Worm (Caenorhabditis elegans) whole organism, L3 larva: ENCODE measurements around the gene pcp-4.

Source experiments
- R02D3.7 ChIP-seq: fragments of 150-350 bp; optimal IDR thresholded peaks from 2 replicates; lab custom pipeline; 2014; ENCODE audit warnings: missing biosample characterization, missing genetic modification characterization
- ZK546.5 ChIP-seq: sonication (generic microtip); optimal IDR thresholded peaks from 2 replicates; lab custom pipeline; 2017; ENCODE audit warnings: missing biosample characterization, missing genetic modification characterization
- aly-2 ChIP-seq: fragments of 150-350 bp; optimal IDR thresholded peaks from 2 replicates; lab custom pipeline; 2014; ENCODE audit warnings: missing biosample characterization, missing genetic modification characterization
- elt-1 ChIP-seq: fragments of 150-350 bp; optimal IDR thresholded peaks from 2 replicates; lab custom pipeline; 2014; ENCODE audit warnings: missing biosample characterization, missing genetic modification characterization
- fkh-10 ChIP-seq: sonication (generic microtip); optimal IDR thresholded peaks from 2 replicates; lab custom pipeline; 2017; ENCODE audit warnings: missing biosample characterization, missing genetic modification reagents, missing genetic modification characterization
- jun-1 ChIP-seq: fragments of 150-350 bp; optimal IDR thresholded peaks from 2 replicates; lab custom pipeline; 2014; ENCODE audit warnings: missing biosample characterization, missing genetic modification reagents, missing genetic modification characterization
- lin-39 ChIP-seq: fragments of 150-350 bp; optimal IDR thresholded peaks from 2 replicates; lab custom pipeline; 2018; ENCODE audit warnings: missing biosample characterization, missing genetic modification reagents, missing genetic modification characterization
- mdl-1 ChIP-seq: fragments of 150-350 bp; optimal IDR thresholded peaks from 2 replicates; lab custom pipeline; 2014; ENCODE audit warnings: missing biosample characterization, missing genetic modification characterization
- nhr-237 ChIP-seq: fragments of 150-350 bp; optimal IDR thresholded peaks from 2 replicates; lab custom pipeline; 2014; ENCODE audit warnings: missing biosample characterization, missing genetic modification characterization
- nhr-76 ChIP-seq: fragments of 150-350 bp; sonication (generic microtip); optimal IDR thresholded peaks from 5 replicates; lab custom pipeline; 2014; ENCODE audit warnings: missing biosample characterization, missing genetic modification characterization
- pqm-1 ChIP-seq: fragments of 150-350 bp; optimal IDR thresholded peaks from 2 replicates; lab custom pipeline; 2017; ENCODE audit warnings: missing biosample characterization, missing genetic modification characterization, inconsistent platforms

ce11 chrV:19856933-19857332 lies 26.1 kb upstream of the pcp-4 start:
- no peak for TF ChIP-seq R02D3.7 (tag; lab: Kevin White, UChicago)
- TF ChIP-seq pqm-1 (tag; lab: Kevin White, UChicago): no peak
- no peak for TF ChIP-seq nhr-237
- TF ChIP-seq lin-39 (tag; lab: Kevin White, UChicago): no peak
- no peak for TF ChIP-seq elt-1 (tag; lab: Kevin White, UChicago)
- no peak for TF ChIP-seq jun-1 (tag; lab: Kevin White, UChicago)
- no peak for TF ChIP-seq mdl-1 (tag; lab: Kevin White, UChicago)
- TF ChIP-seq fkh-10 (GFP tag; lab: Kevin White, UChicago): no peak
- no peak for TF ChIP-seq nhr-76 (tag; lab: Kevin White, UChicago)
- no peak for TF ChIP-seq ZK546.5 (tag; lab: Kevin White, UChicago)
- no peak for TF ChIP-seq aly-2 (tag; lab: Kevin White, UChicago)
